Worm (Caenorhabditis elegans): ENCODE results near the gene scl-13.

DNA sequence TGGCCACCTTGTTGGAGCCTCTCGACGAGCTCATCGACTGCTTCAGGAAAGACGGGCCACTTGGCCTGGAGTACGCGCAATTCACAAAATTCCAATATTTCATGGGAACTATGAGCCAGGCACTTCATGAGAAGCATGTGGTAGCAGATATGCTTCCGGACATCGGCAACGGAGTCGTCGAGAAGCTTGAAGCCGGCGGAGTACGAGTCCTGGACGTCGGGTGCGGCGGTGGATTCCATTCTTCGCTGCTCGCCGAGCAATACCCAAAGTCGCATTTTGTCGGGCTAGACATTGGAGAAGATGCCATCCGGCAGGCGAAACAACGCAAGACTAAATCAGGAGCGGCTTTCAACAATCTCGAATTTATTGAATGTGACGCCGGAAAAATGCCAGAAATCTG is 37.8 kb downstream of the scl-13 start:
- TF ChIP-seq ztf-23 (GFP tag; IDR thresholded peaks at IDR 0.05) (no peak), flt-1 (GFP tag; IDR thresholded peaks at IDR 0.05) (no peak), tab-1 (GFP tag; IDR thresholded peaks at IDR 0.05) (no peak), klf-2 (GFP tag; conservative IDR thresholded peaks at IDR 0.05) (no peak), med-1 (GFP tag; optimal IDR thresholded peaks at IDR 0.05; ENCODE audit: insufficient read depth) (no peak), cog-1 (tag; optimal IDR thresholded peaks at IDR 0.05) (no peak), T22C8.4 (GFP tag; IDR thresholded peaks at IDR 0.05) (no peak), ref-1 (GFP tag; conservative IDR thresholded peaks at IDR 0.05) (no peak)
